Fruit fly (Drosophila melanogaster) whole organism, embryonic: ENCODE data around the gene CG16727.

Experiments
- Adf1 ChIP-seq: fragments of 200-800 bp; sonication (Bioruptor generic); IDR thresholded peaks from 2 replicates; pipeline ENCODE4 v1.3.6; 2022; ENCODE audit warnings: missing biosample characterization, missing genetic modification characterization
- Atf-2 ChIP-seq: fragments of 200-800 bp; sonication (Bioruptor generic); optimal IDR thresholded peaks from 2 replicates; lab custom pipeline; 2016; ENCODE audit warnings: missing biosample characterization, missing genetic modification characterization
- Atf6 ChIP-seq: fragments of 200-800 bp; sonication (Bioruptor generic); IDR thresholded peaks from 2 replicates; pipeline ENCODE4 v1.3.6; 2022; ENCODE audit warnings: missing biosample characterization, missing genetic modification characterization
- Awh ChIP-seq: fragments of 200-800 bp; sonication (Bioruptor generic); IDR thresholded peaks from 2 replicates; pipeline ENCODE4, ENCODE4 v1.3.6; 2022; ENCODE audit warnings: missing biosample characterization, missing genetic modification characterization
- B-H1 ChIP-seq: fragments of 200-800 bp; sonication (Bioruptor generic); IDR thresholded peaks from 3 replicates; pipeline ENCODE4 v1.3.6; 2022; ENCODE audit warnings: missing biosample characterization, missing genetic modification characterization
- Bgb ChIP-seq: fragments of 200-800 bp; sonication (Bioruptor generic); IDR thresholded peaks from 2 replicates; pipeline ENCODE4 v1.3.6; 2022; ENCODE audit warnings: missing biosample characterization, missing genetic modification characterization; ENCODE audit not compliant: partially characterized antibody
- CG1233 ChIP-seq: fragments of 200-800 bp; sonication (Bioruptor generic); optimal IDR thresholded peaks from 4 replicates; lab custom pipeline; 2018; ENCODE audit warnings: missing biosample characterization, mild to moderate bottlenecking, missing genetic modification characterization
- CG13287 ChIP-seq: fragments of 200-800 bp; sonication (Bioruptor generic); IDR thresholded peaks from 2 replicates; pipeline ENCODE4 v1.3.6; 2022; ENCODE audit warnings: missing biosample characterization, missing genetic modification characterization; ENCODE audit not compliant: partially characterized antibody
- CG14441 ChIP-seq: fragments of 200-800 bp; sonication (Bioruptor generic); IDR thresholded peaks from 2 replicates; pipeline ENCODE4 v1.3.6; 2022; ENCODE audit warnings: missing biosample characterization, missing genetic modification characterization
- CG1832 ChIP-seq: fragments of 200-800 bp; sonication (Bioruptor generic); optimal IDR thresholded peaks from 2 replicates; lab custom pipeline; 2017; ENCODE audit warnings: missing biosample characterization, mild to moderate bottlenecking, missing genetic modification characterization, inconsistent platforms
- CG18599 ChIP-seq: fragments of 200-800 bp; sonication (Bioruptor generic); optimal IDR thresholded peaks from 3 replicates; lab custom pipeline; 2017; ENCODE audit warnings: missing biosample characterization, missing genetic modification characterization, mild to moderate bottlenecking, moderate library complexity, missing genetic modification reagents
- CG18764 ChIP-seq: fragments of 200-800 bp; sonication (Bioruptor generic); optimal IDR thresholded peaks from 3 replicates; lab custom pipeline; 2016; ENCODE audit warnings: missing biosample characterization, missing genetic modification characterization
- CG2889 ChIP-seq: fragments of 200-800 bp; sonication (Bioruptor generic); IDR thresholded peaks from 3 replicates; pipeline ENCODE4 v1.3.6; 2022; ENCODE audit warnings: missing biosample characterization, missing genetic modification characterization
- CG34376 ChIP-seq: fragments of 200-800 bp; sonication (Bioruptor generic); optimal IDR thresholded peaks from 2 replicates; lab custom pipeline; 2018; ENCODE audit warnings: missing biosample characterization, mild to moderate bottlenecking, missing genetic modification characterization
- CG3838 ChIP-seq: fragments of 200-800 bp; sonication (Bioruptor generic); optimal IDR thresholded peaks from 3 replicates; lab custom pipeline; 2016; ENCODE audit warnings: missing biosample characterization, missing genetic modification characterization
- CG3847 ChIP-seq: fragments of 200-800 bp; sonication (Bioruptor generic); IDR thresholded peaks from 2 replicates; pipeline ENCODE4 v1.3.6; 2022; ENCODE audit warnings: missing biosample characterization, missing genetic modification characterization
- CG4617 ChIP-seq: fragments of 200-800 bp; sonication (Bioruptor generic); optimal IDR thresholded peaks from 3 replicates; lab custom pipeline; 2016; ENCODE audit warnings: missing biosample characterization, missing genetic modification characterization, borderline replicate concordance
- CG4707 ChIP-seq: fragments of 200-800 bp; sonication (Bioruptor generic); optimal IDR thresholded peaks from 2 replicates; lab custom pipeline; 2018; ENCODE audit warnings: missing biosample characterization, mild to moderate bottlenecking, missing genetic modification characterization, moderate library complexity
- CG6272 ChIP-seq: fragments of 200-800 bp; sonication (Bioruptor generic); IDR thresholded peaks from 2 replicates; pipeline ENCODE4 v1.3.6; 2022; ENCODE audit warnings: missing biosample characterization, missing genetic modification characterization
- CG6854 ChIP-seq: fragments of 200-800 bp; sonication (Bioruptor generic); optimal IDR thresholded peaks from 3 replicates; lab custom pipeline; 2017; ENCODE audit warnings: missing biosample characterization, mild to moderate bottlenecking, missing genetic modification characterization
- CG7786 ChIP-seq: fragments of 200-800 bp; sonication (Bioruptor generic); optimal IDR thresholded peaks from 2 replicates; lab custom pipeline; 2016; ENCODE audit warnings: missing biosample characterization, missing genetic modification characterization
- Deaf1 ChIP-seq: fragments of 200-800 bp; optimal IDR thresholded peaks from 3 replicates; lab custom pipeline; 2019; ENCODE audit warnings: missing biosample characterization, mild to moderate bottlenecking, missing genetic modification characterization, moderate library complexity
- Eip74EF ChIP-seq, 2 experiments: fragments of 200-800 bp in 1 of 2; fragments of >200 bp in 1 of 2; sonication (Bioruptor generic) in 1 of 2; optimal IDR thresholded peaks; 2 replicates each; lab custom pipeline; 2017 to 2019; ENCODE audit warnings: missing biosample characterization in 2 of 2, missing genetic modification characterization in 2 of 2, mild to moderate bottlenecking in 1 of 2, moderate library complexity in 1 of 2
- Elba2 ChIP-seq: fragments of 200-800 bp; sonication (Bioruptor generic); optimal IDR thresholded peaks from 3 replicates; lab custom pipeline; 2016; ENCODE audit warnings: missing biosample characterization, missing genetic modification characterization
- Ets97D ChIP-seq: fragments of 200-800 bp; sonication (Bioruptor generic); optimal IDR thresholded peaks from 3 replicates; lab custom pipeline; 2016; ENCODE audit warnings: missing biosample characterization, missing genetic modification characterization
- Gsc ChIP-seq: fragments of 200-800 bp; sonication (Bioruptor generic); IDR thresholded peaks from 2 replicates; pipeline ENCODE4 v1.3.6; 2022; ENCODE audit warnings: missing biosample characterization, missing genetic modification characterization
- Mrtf ChIP-seq: fragments of 200-800 bp; sonication (Bioruptor generic); IDR thresholded peaks from 3 replicates; pipeline ENCODE4 v1.3.6; 2022; ENCODE audit warnings: missing biosample characterization, missing genetic modification characterization
- Nf-YC ChIP-seq: fragments of 200-800 bp; optimal IDR thresholded peaks from 3 replicates; lab custom pipeline; 2019; ENCODE audit warnings: missing biosample characterization, mild to moderate bottlenecking, missing genetic modification characterization, moderate library complexity
- Rfx ChIP-seq: fragments of 200-800 bp; sonication (Bioruptor generic); IDR thresholded peaks from 2 replicates; pipeline ENCODE4 v1.3.6; 2022; ENCODE audit warnings: missing biosample characterization, missing genetic modification characterization
- Sox100B ChIP-seq: fragments of 200-800 bp; sonication (Bioruptor generic); optimal IDR thresholded peaks from 3 replicates; lab custom pipeline; 2018; ENCODE audit warnings: missing biosample characterization, mild to moderate bottlenecking, missing genetic modification characterization
- Sry-β ChIP-seq: fragments of 200-800 bp; sonication (Bioruptor generic); optimal IDR thresholded peaks from 2 replicates; lab custom pipeline; 2018; ENCODE audit warnings: missing biosample characterization, mild to moderate bottlenecking, missing genetic modification characterization, moderate library complexity
- Xrp1 ChIP-seq: fragments of 200-800 bp; sonication (Bioruptor generic); IDR thresholded peaks from 2 replicates; pipeline ENCODE4 v1.3.6; 2022; ENCODE audit warnings: missing biosample characterization, missing genetic modification characterization
- abd-A ChIP-seq: fragments of 200-800 bp; sonication (Bioruptor generic); optimal IDR thresholded peaks from 3 replicates; lab custom pipeline; 2019; ENCODE audit warnings: missing biosample characterization, mild to moderate bottlenecking, missing genetic modification characterization, moderate library complexity
- bsh ChIP-seq, 2 experiments: fragments of 200-800 bp; sonication (Bioruptor generic); optimal IDR thresholded peaks; 2 replicates each; lab custom pipeline; 2017 to 2018; ENCODE audit warnings: mild to moderate bottlenecking in 2 of 2, missing biosample characterization in 2 of 2, missing genetic modification characterization in 2 of 2, moderate library complexity in 1 of 2
- chif ChIP-seq, 2 experiments: fragments of 200-800 bp; sonication (Bioruptor generic); optimal IDR thresholded peaks; 3 replicates each; lab custom pipeline; 2016; ENCODE audit warnings: missing biosample characterization in 2 of 2, missing genetic modification characterization in 2 of 2
- disco-r ChIP-seq: fragments of 200-800 bp; sonication (Bioruptor generic); optimal IDR thresholded peaks from 2 replicates; lab custom pipeline; 2016; ENCODE audit warnings: missing biosample characterization, missing genetic modification characterization
- dm ChIP-seq: fragments of 200-800 bp; sonication (Bioruptor generic); optimal IDR thresholded peaks from 3 replicates; lab custom pipeline; 2016; ENCODE audit warnings: missing biosample characterization, missing genetic modification characterization
- eyg ChIP-seq: fragments of 200-800 bp; sonication (Bioruptor generic); optimal IDR thresholded peaks from 3 replicates; lab custom pipeline; 2016; ENCODE audit warnings: missing biosample characterization, missing genetic modification characterization
- ftz-f1 ChIP-seq: fragments of 200-800 bp; sonication (Bioruptor generic); optimal IDR thresholded peaks from 2 replicates; lab custom pipeline; 2016; ENCODE audit warnings: missing biosample characterization, missing genetic modification characterization
- gfzf ChIP-seq: fragments of 200-800 bp; sonication (Bioruptor generic); optimal IDR thresholded peaks from 2 replicates; lab custom pipeline; 2016; ENCODE audit warnings: missing biosample characterization, mild to moderate bottlenecking, missing genetic modification characterization, moderate library complexity
- hbn ChIP-seq: fragments of 200-800 bp; sonication (Bioruptor generic); IDR thresholded peaks from 2 replicates; pipeline ENCODE4 v1.3.6; 2022; ENCODE audit warnings: missing biosample characterization, missing genetic modification characterization; ENCODE audit not compliant: partially characterized antibody
- inv ChIP-seq: fragments of 200-800 bp; sonication (Bioruptor generic); IDR thresholded peaks from 2 replicates; pipeline ENCODE4 v1.3.6; 2022; ENCODE audit warnings: missing biosample characterization, missing genetic modification characterization; ENCODE audit not compliant: partially characterized antibody
- otp ChIP-seq: fragments of 200-800 bp; sonication (Bioruptor generic); IDR thresholded peaks from 3 replicates; pipeline ENCODE4, ENCODE4 v1.3.6; 2022; ENCODE audit warnings: missing biosample characterization, missing genetic modification characterization
- pan ChIP-seq, 4 experiments: fragments of >200 bp in 3 of 4; fragments of 200-800 bp in 1 of 4; sonication (Bioruptor generic) in 1 of 4; optimal IDR thresholded peaks in 3 of 4; IDR thresholded peaks in 1 of 4; 2 replicates each; pipeline versions ENCODE4 v1.3.6 to Lab custom; 2017 to 2022; ENCODE audit warnings: missing biosample characterization in 2 of 4, missing genetic modification characterization in 2 of 4, mixed read lengths in 1 of 4
- sisA ChIP-seq: fragments of 200-800 bp; sonication (Bioruptor generic); IDR thresholded peaks from 2 replicates; pipeline ENCODE4 v1.3.6; 2022; ENCODE audit warnings: missing biosample characterization, missing genetic modification characterization
- stwl ChIP-seq: fragments of 200-800 bp; sonication (Bioruptor generic); optimal IDR thresholded peaks from 3 replicates; lab custom pipeline; 2018; ENCODE audit warnings: missing biosample characterization, mild to moderate bottlenecking, missing genetic modification characterization, moderate library complexity
- wdn ChIP-seq: fragments of 200-800 bp; sonication (Bioruptor generic); IDR thresholded peaks from 2 replicates; pipeline ENCODE4 v1.3.6; 2022; ENCODE audit warnings: missing biosample characterization, missing genetic modification characterization
- wek ChIP-seq: fragments of 200-800 bp; sonication (Bioruptor generic); optimal IDR thresholded peaks from 3 replicates; lab custom pipeline; 2018; ENCODE audit warnings: missing biosample characterization, mild to moderate bottlenecking, missing genetic modification characterization, moderate library complexity
- wor ChIP-seq: fragments of 200-800 bp; sonication (Bioruptor generic); IDR thresholded peaks from 2 replicates; pipeline ENCODE4 v1.3.6; 2022; ENCODE audit warnings: missing biosample characterization, missing genetic modification characterization
- z ChIP-seq: fragments of 200-800 bp; sonication (Bioruptor generic); IDR thresholded peaks from 3 replicates; pipeline ENCODE4 v1.3.6; 2022; ENCODE audit warnings: missing biosample characterization, missing genetic modification characterization

CG16727 gene

DNA sequence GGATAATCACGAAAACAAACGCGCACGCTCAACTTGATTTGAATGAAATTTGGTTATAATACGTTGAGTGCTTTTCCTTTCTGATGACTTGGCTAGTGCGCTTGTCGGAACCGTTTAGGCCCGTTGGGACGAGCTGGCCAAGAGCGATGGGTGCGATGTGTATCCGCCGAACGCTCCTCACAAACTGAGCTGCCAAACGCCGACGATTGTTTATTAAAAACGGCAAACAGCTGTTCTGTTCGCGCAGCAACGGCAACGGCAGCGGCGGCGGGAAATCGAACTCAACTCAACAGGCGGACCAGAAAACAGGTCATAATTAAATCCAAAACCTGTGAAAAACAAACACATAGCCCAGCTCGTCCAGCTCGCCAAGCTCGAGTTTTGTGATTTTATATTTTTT, 7.8 kb downstream of the CG16727 start (continued):
- TF ChIP-seq Bgb (peak; percentile 46; the same call in 1 of the 2 replicates), sisA (GFP tag; lab: Robert Waterston, UW) (no peak), CG1832 (GFP tag; lab: Kevin White, UChicago) (no peak), Atf-2 (no peak), disco-r (GFP tag; lab: Kevin White, UChicago) (no peak), chif (GFP tag; optimal IDR thresholded peaks at IDR 0.05; lab: Kevin White, UChicago) (no peak), CG2889 (GFP tag; lab: Robert Waterston, UW) (no peak), otp (GFP tag; lab: Robert Waterston, UW) (0 out of 3 replicates have a peak, but pooled peaks have one; percentile 13), wor (GFP tag; lab: Robert Waterston, UW) (no peak), CG18599 (GFP tag; lab: Kevin White, UChicago) (peak; percentile 2), eyg (GFP tag; lab: Kevin White, UChicago) (peak; percentile 17), CG7786 (GFP tag; lab: Kevin White, UChicago) (no peak), Atf6 (GFP tag; lab: Robert Waterston, UW) (0 out of 2 replicates have a peak, but pooled peaks have one; percentile 14), Awh (GFP tag; lab: Robert Waterston, UW) (no peak), hbn (GFP tag; lab: Robert Waterston, UW) (no peak), Adf1 (GFP tag; lab: Robert Waterston, UW) (peak; percentile 63; the same call in 1 of the 2 replicates), B-H1 (GFP tag; lab: Robert Waterston, UW) (no peak), gfzf (GFP tag; lab: Kevin White, UChicago) (no peak), Mrtf (GFP tag; lab: Robert Waterston, UW) (no peak), wek (GFP tag; lab: Kevin White, UChicago) (no peak), Nf-YC (peak; percentile 10), CG34376 (GFP tag; lab: Kevin White, UChicago) (peak; percentile 48), Eip74EF (GFP tag; optimal IDR thresholded peaks at IDR 0.05; lab: Kevin White, UChicago) (peak in 1 of 2 experiments; percentile 40), wdn (GFP tag; lab: Robert Waterston, UW) (no peak), pan (optimal IDR thresholded peaks at IDR 0.05; lab: Kevin White, UChicago) (no peak), pan (GFP tag; optimal IDR thresholded peaks at IDR 0.05 in 1 of 2, IDR thresholded peaks at IDR 0.05 in 1 of 2) (peak in 1 of 2 experiments; percentile 33), CG18764 (no peak), CG1233 (GFP tag; lab: Kevin White, UChicago) (no peak), abd-A (peak; percentile 78), CG3838 (no peak), CG14441 (0 out of 2 replicates have a peak, but pooled peaks have one; percentile 33), bsh (GFP tag; optimal IDR thresholded peaks at IDR 0.05; lab: Kevin White, UChicago) (no peak), CG3847 (GFP tag; lab: Robert Waterston, UW) (no peak), Rfx (peak; percentile 22; the same call in 1 of the 2 replicates), dm (GFP tag; lab: Kevin White, UChicago) (no peak), stwl (no peak), Xrp1 (GFP tag; lab: Robert Waterston, UW) (no peak), Sox100B (GFP tag; lab: Kevin White, UChicago) (no peak), CG4617 (GFP tag; lab: Kevin White, UChicago) (no peak), CG6272 (GFP tag; lab: Robert Waterston, UW) (no peak), Sry-β (no peak), Deaf1 (tag; lab: Kevin White, UChicago) (peak; percentile 62), Ets97D (GFP tag; lab: Kevin White, UChicago) (no peak), Elba2 (GFP tag; lab: Kevin White, UChicago) (no peak), Gsc (GFP tag; lab: Robert Waterston, UW) (no peak), ftz-f1 (GFP tag; lab: Kevin White, UChicago) (peak; percentile 42), z (GFP tag; lab: Robert Waterston, UW) (peak; percentile 86), CG13287 (GFP tag; lab: Robert Waterston, UW) (peak; percentile 41), inv (GFP tag; lab: Robert Waterston, UW) (no peak), CG4707 (GFP tag; lab: Kevin White, UChicago) (no peak), CG6854 (GFP tag; lab: Kevin White, UChicago) (peak; percentile 38)
